Worm (Caenorhabditis elegans) whole organism, L2 larva: ENCODE data around the gene T27E9.2.

ENCODE experiments used
- ZK546.5 ChIP-seq: sonication (generic microtip); optimal IDR thresholded peaks from 2 replicates; lab custom pipeline; 2017; ENCODE audit warnings: missing biosample characterization, missing genetic modification characterization
- ama-1 ChIP-seq: fragments of 150-350 bp; optimal IDR thresholded peaks from 2 replicates; lab custom pipeline; 2018; ENCODE audit warnings: inconsistent platforms
- ceh-16 ChIP-seq: fragments of 150-350 bp; optimal IDR thresholded peaks from 2 replicates; lab custom pipeline; 2014; ENCODE audit warnings: missing biosample characterization, missing genetic modification characterization
- gmeb-1 ChIP-seq: fragments of 150-350 bp; optimal IDR thresholded peaks from 2 replicates; lab custom pipeline; 2014; ENCODE audit warnings: missing biosample characterization, missing genetic modification characterization
- lin-11 ChIP-seq: fragments of 150-350 bp; sonication (generic microtip); optimal IDR thresholded peaks from 2 replicates; lab custom pipeline; 2014; ENCODE audit warnings: missing biosample characterization, missing genetic modification characterization, inconsistent platforms, mixed read lengths
- mab-5 ChIP-seq: fragments of 150-350 bp; optimal IDR thresholded peaks from 2 replicates; lab custom pipeline; 2014; ENCODE audit warnings: missing biosample characterization, missing genetic modification characterization
- nhr-12 ChIP-seq: fragments of 150-350 bp; optimal IDR thresholded peaks from 2 replicates; lab custom pipeline; 2014; ENCODE audit warnings: missing biosample characterization, missing genetic modification characterization
- nhr-21 ChIP-seq: fragments of 150-350 bp; optimal IDR thresholded peaks from 2 replicates; lab custom pipeline; 2014; ENCODE audit warnings: missing biosample characterization, missing genetic modification characterization
- nhr-23 ChIP-seq: fragments of 150-350 bp; optimal IDR thresholded peaks from 2 replicates; lab custom pipeline; 2014; ENCODE audit warnings: missing biosample characterization, missing genetic modification reagents, missing genetic modification characterization
- nhr-237 ChIP-seq: fragments of 150-350 bp; optimal IDR thresholded peaks from 2 replicates; lab custom pipeline; 2014; ENCODE audit warnings: missing biosample characterization, missing genetic modification characterization
- nhr-25 ChIP-seq: fragments of 150-350 bp; sonication (generic microtip); optimal IDR thresholded peaks from 3 replicates; lab custom pipeline; 2014; ENCODE audit warnings: missing biosample characterization, missing genetic modification characterization
- nhr-77 ChIP-seq: fragments of 150-350 bp; optimal IDR thresholded peaks from 2 replicates; lab custom pipeline; 2014; ENCODE audit warnings: missing biosample characterization, missing genetic modification characterization
- unc-55 ChIP-seq: fragments of 150-350 bp; sonication (generic microtip); optimal IDR thresholded peaks from 3 replicates; lab custom pipeline; 2014; ENCODE audit warnings: missing biosample characterization, missing genetic modification reagents, missing genetic modification characterization

DNA sequence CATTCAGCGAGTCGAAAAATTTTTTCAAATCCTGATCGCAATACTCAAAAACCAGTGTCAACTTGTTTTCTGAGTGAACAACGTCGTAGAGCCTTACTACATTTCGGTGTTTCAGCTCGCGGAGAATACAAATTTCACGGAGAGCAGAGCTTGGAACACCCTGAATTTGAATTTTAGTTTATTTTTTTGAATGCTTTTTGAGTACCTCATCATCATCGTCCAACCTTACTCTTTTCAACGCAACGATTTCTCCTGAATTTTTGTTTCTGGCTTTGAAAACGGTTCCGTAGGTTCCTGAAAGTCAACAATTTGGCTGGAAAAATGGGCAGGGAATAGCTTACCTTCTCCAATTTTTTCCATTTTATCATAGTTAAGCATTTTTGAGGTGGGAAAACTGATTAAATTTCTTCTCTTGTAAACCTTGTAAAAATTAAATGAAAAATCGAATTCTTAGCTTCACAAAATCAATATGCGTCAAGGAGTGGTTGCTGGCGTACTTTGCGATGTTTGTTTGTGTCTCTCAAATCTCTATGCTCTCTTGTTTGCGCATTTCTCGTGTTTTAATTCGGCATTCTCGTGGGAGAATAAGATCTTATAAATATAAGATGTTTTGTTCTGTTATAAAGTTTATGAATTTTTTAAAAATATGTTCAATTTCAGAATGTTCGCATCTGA lies 3.7 kb upstream of the T27E9.2 start, which contains the start of gene cdk-5:
- peak; percentile 93 for TF ChIP-seq nhr-21 (tag; lab: Kevin White, UChicago)
- peak; percentile 94 for TF ChIP-seq gmeb-1 (tag; lab: Kevin White, UChicago)
- peak; percentile 83 for TF ChIP-seq ZK546.5
- peak; percentile 22 for TF ChIP-seq ceh-16 (tag; lab: Kevin White, UChicago)
- peak; percentile 73 for TF ChIP-seq lin-11
- TF ChIP-seq nhr-25 (tag; lab: Kevin White, UChicago): peak; percentile 94
- TF ChIP-seq ama-1 (lab: Kevin White, UChicago): peak; percentile 81
- no peak for TF ChIP-seq nhr-23 (tag; lab: Kevin White, UChicago)
- no peak for TF ChIP-seq nhr-237 (tag; lab: Kevin White, UChicago)
- TF ChIP-seq unc-55 (GFP tag; lab: Kevin White, UChicago): peak; percentile 98
- peak; percentile 89 for TF ChIP-seq mab-5 (tag; lab: Kevin White, UChicago)
- TF ChIP-seq nhr-12: no peak
- TF ChIP-seq nhr-77 (tag; lab: Kevin White, UChicago): no peak
